Fruit fly (Drosophila melanogaster) whole organism, wandering third instar larva: ENCODE results near the gene Lcp65Ag1.

Experiments used
- Jra ChIP-seq: sonication (Bioruptor generic); optimal IDR thresholded peaks from 2 replicates; lab custom pipeline; 2016; ENCODE audit warnings: missing biosample characterization, missing genetic modification characterization
- Myc ChIP-seq: fragments of >200 bp; optimal IDR thresholded peaks from 2 replicates; lab custom pipeline; 2017
- OdsH ChIP-seq: fragments of 200-800 bp; sonication (Bioruptor generic); optimal IDR thresholded peaks from 2 replicates; lab custom pipeline; 2016; ENCODE audit warnings: missing biosample characterization, mild to moderate bottlenecking, missing genetic modification characterization
- Sp1 ChIP-seq: fragments of 200-800 bp; sonication (Bioruptor generic); optimal IDR thresholded peaks from 3 replicates; lab custom pipeline; 2019; ENCODE audit warnings: missing biosample characterization, mild to moderate bottlenecking, missing genetic modification characterization, moderate library complexity
- br ChIP-seq: fragments of 200-800 bp; sonication (Bioruptor generic); optimal IDR thresholded peaks from 2 replicates; lab custom pipeline; 2016; ENCODE audit warnings: missing biosample characterization, missing genetic modification characterization
- usp ChIP-seq: fragments of >200 bp; optimal IDR thresholded peaks from 2 replicates; lab custom pipeline; 2017; ENCODE audit warnings: missing biosample characterization, missing genetic modification characterization

dm6 chr3L:6138586-6138985 lies 3.5 kb upstream of the Lcp65Ag1 start:
- TF ChIP-seq br (GFP tag; lab: Kevin White, UChicago) (no peak), usp (GFP tag; lab: Kevin White, UChicago) (no peak), Jra (no peak), Sp1 (GFP tag; lab: Kevin White, UChicago) (no peak), Myc (lab: Kevin White, UChicago) (no peak), OdsH (GFP tag; lab: Kevin White, UChicago) (no peak)
